Worm (Caenorhabditis elegans) whole organism, L1 larva: ENCODE measurements around the gene mnr-1.

Experiments used
- C04F5.9 ChIP-seq: sonication (generic microtip); optimal IDR thresholded peaks from 2 replicates; lab custom pipeline; 2016; ENCODE audit warnings: missing genetic modification characterization, missing compliant biosample characterization
- C16A3.4 ChIP-seq: fragments of 150-350 bp; optimal IDR thresholded peaks from 2 replicates; lab custom pipeline; 2014; ENCODE audit warnings: missing biosample characterization, missing genetic modification characterization
- C34B4.2 ChIP-seq: sonication (generic microtip); optimal IDR thresholded peaks from 2 replicates; lab custom pipeline; 2017; ENCODE audit warnings: mild to moderate bottlenecking, missing genetic modification characterization, missing compliant biosample characterization
- alr-1 ChIP-seq: fragments of 200-800 bp; sonication (Bioruptor generic); optimal IDR thresholded peaks from 2 replicates; lab custom pipeline; 2018; ENCODE audit warnings: borderline replicate concordance, mild to moderate bottlenecking, missing genetic modification characterization, missing compliant biosample characterization
- aly-2 ChIP-seq: fragments of 150-350 bp; optimal IDR thresholded peaks from 2 replicates; lab custom pipeline; 2014; ENCODE audit warnings: missing biosample characterization, missing genetic modification characterization
- ama-1 ChIP-seq: fragments of 150-350 bp; optimal IDR thresholded peaks from 2 replicates; lab custom pipeline; 2014
- blmp-1 ChIP-seq: fragments of 150-350 bp; optimal IDR thresholded peaks from 2 replicates; lab custom pipeline; 2014; ENCODE audit warnings: missing biosample characterization, missing genetic modification characterization
- ceh-82 ChIP-seq, 3 experiments: fragments of 150-350 bp in 1 of 3; sonication (generic microtip) in 2 of 3; optimal IDR thresholded peaks; 2 replicates each; lab custom pipeline; 2014 to 2017; ENCODE audit warnings: missing biosample characterization in 3 of 3, missing genetic modification characterization in 3 of 3
- ceh-88 ChIP-seq: fragments of 200-800 bp; sonication (Bioruptor generic); IDR thresholded peaks from 2 replicates; pipeline ENCODE4 v1.3.6; 2022; ENCODE audit warnings: missing genetic modification characterization, missing compliant biosample characterization
- ceh-90 ChIP-seq: sonication (generic microtip); optimal IDR thresholded peaks from 2 replicates; lab custom pipeline; 2016; ENCODE audit warnings: missing genetic modification characterization, missing compliant biosample characterization
- ces-1 ChIP-seq: fragments of 150-350 bp; optimal IDR thresholded peaks from 2 replicates; lab custom pipeline; 2014; ENCODE audit warnings: missing biosample characterization, missing genetic modification reagents, missing genetic modification characterization
- dpl-1 ChIP-seq, 3 experiments: fragments of 150-350 bp in 2 of 3; sonication (generic microtip) in 1 of 3; optimal IDR thresholded peaks; 2 replicates each; lab custom pipeline; 2014 to 2017; ENCODE audit warnings: missing biosample characterization in 3 of 3, missing genetic modification characterization in 3 of 3, missing genetic modification reagents in 3 of 3
- egl-13 ChIP-seq: sonication (generic microtip); optimal IDR thresholded peaks from 2 replicates; lab custom pipeline; 2016; ENCODE audit warnings: missing genotype, missing genetic modification reagents, missing genetic modification characterization, missing compliant biosample characterization
- fkh-10 ChIP-seq: sonication (generic microtip); optimal IDR thresholded peaks from 2 replicates; lab custom pipeline; 2017; ENCODE audit warnings: missing biosample characterization, missing genetic modification reagents, missing genetic modification characterization
- fkh-4 ChIP-seq: sonication (generic microtip); optimal IDR thresholded peaks from 2 replicates; lab custom pipeline; 2016; ENCODE audit warnings: missing compliant biosample characterization, missing genetic modification characterization, borderline replicate concordance
- fkh-8 ChIP-seq: sonication (generic microtip); optimal IDR thresholded peaks from 2 replicates; lab custom pipeline; 2016; ENCODE audit warnings: mild to moderate bottlenecking, missing genetic modification characterization, missing compliant biosample characterization
- hlh-4 ChIP-seq: sonication (generic microtip); optimal IDR thresholded peaks from 2 replicates; lab custom pipeline; 2016; ENCODE audit warnings: mild to moderate bottlenecking, missing genetic modification characterization, missing compliant biosample characterization
- irx-1 ChIP-seq: sonication (generic microtip); optimal IDR thresholded peaks from 2 replicates; lab custom pipeline; 2016; ENCODE audit warnings: missing genetic modification characterization, missing compliant biosample characterization
- jun-1 ChIP-seq: fragments of 150-350 bp; optimal IDR thresholded peaks from 2 replicates; lab custom pipeline; 2014; ENCODE audit warnings: missing biosample characterization, missing genetic modification reagents, missing genetic modification characterization
- lin-14 ChIP-seq: fragments of 200-800 bp; sonication (Bioruptor generic); optimal IDR thresholded peaks from 2 replicates; lab custom pipeline; 2018; ENCODE audit warnings: mild to moderate bottlenecking, missing genetic modification characterization, moderate library complexity, missing compliant biosample characterization
- lin-15B ChIP-seq: fragments of 150-350 bp; sonication (generic microtip); optimal IDR thresholded peaks from 3 replicates; lab custom pipeline; 2014; ENCODE audit warnings: missing biosample characterization, missing genetic modification characterization
- lin-35 ChIP-seq, 2 experiments: fragments of 150-350 bp; optimal IDR thresholded peaks; 2 replicates each; lab custom pipeline; 2014; ENCODE audit warnings: missing biosample characterization in 2 of 2, missing genetic modification characterization in 2 of 2, missing genetic modification reagents in 2 of 2
- mdl-1 ChIP-seq, 2 experiments: fragments of 150-350 bp; optimal IDR thresholded peaks; 2 replicates each; lab custom pipeline; 2014 to 2017; ENCODE audit warnings: missing biosample characterization in 2 of 2, missing genetic modification characterization in 2 of 2, inconsistent platforms in 1 of 2
- nhr-11 ChIP-seq: fragments of 150-350 bp; optimal IDR thresholded peaks from 2 replicates; lab custom pipeline; 2014; ENCODE audit warnings: missing biosample characterization, missing genetic modification characterization
- nhr-12 ChIP-seq: sonication (generic microtip); optimal IDR thresholded peaks from 2 replicates; lab custom pipeline; 2017; ENCODE audit warnings: missing biosample characterization, missing genetic modification characterization
- nhr-19 ChIP-seq: fragments of 200-800 bp; sonication (Bioruptor generic); conservative IDR thresholded peaks from 2 replicates; pipeline ENCODE4 v1.3.6; 2022; ENCODE audit warnings: missing genetic modification characterization, missing compliant biosample characterization
- nhr-20 ChIP-seq: sonication (generic microtip); optimal IDR thresholded peaks from 2 replicates; lab custom pipeline; 2016; ENCODE audit warnings: mild to moderate bottlenecking, missing genetic modification characterization, missing compliant biosample characterization
- nhr-47 ChIP-seq: sonication (generic microtip); optimal IDR thresholded peaks from 2 replicates; lab custom pipeline; 2016; ENCODE audit warnings: mild to moderate bottlenecking, missing genetic modification characterization, moderate library complexity, missing compliant biosample characterization
- nhr-71 ChIP-seq: sonication (generic microtip); optimal IDR thresholded peaks from 2 replicates; lab custom pipeline; 2016; ENCODE audit warnings: mild to moderate bottlenecking, missing genetic modification characterization, moderate library complexity, missing compliant biosample characterization
- nhr-76 ChIP-seq: sonication (generic microtip); optimal IDR thresholded peaks from 2 replicates; lab custom pipeline; 2017; ENCODE audit warnings: missing biosample characterization, missing genetic modification characterization
- nhr-84 ChIP-seq: sonication (generic microtip); optimal IDR thresholded peaks from 2 replicates; lab custom pipeline; 2017; ENCODE audit warnings: missing biosample characterization, missing genetic modification characterization
- nhr-85 ChIP-seq: sonication (generic microtip); peaks from one replicate; lab custom pipeline; 2016; ENCODE audit warnings: missing genetic modification characterization, inconsistent platforms, missing compliant biosample characterization
- nhr-90 ChIP-seq: sonication (generic microtip); optimal IDR thresholded peaks from 2 replicates; lab custom pipeline; 2016; ENCODE audit warnings: mild to moderate bottlenecking, missing genetic modification characterization, missing compliant biosample characterization; ENCODE audit not compliant: poor library complexity
- rnt-1 ChIP-seq: sonication (generic microtip); optimal IDR thresholded peaks from 2 replicates; lab custom pipeline; 2016; ENCODE audit warnings: mild to moderate bottlenecking, missing genetic modification characterization, moderate library complexity, missing compliant biosample characterization
- skn-1 ChIP-seq: fragments of 150-350 bp; optimal IDR thresholded peaks from 2 replicates; lab custom pipeline; 2014; ENCODE audit warnings: missing biosample characterization, missing genetic modification characterization
- snpc-4 ChIP-seq: fragments of 150-350 bp; optimal IDR thresholded peaks from 2 replicates; lab custom pipeline; 2014; ENCODE audit warnings: missing biosample characterization, missing genetic modification characterization
- sox-4 ChIP-seq: sonication (generic microtip); optimal IDR thresholded peaks from 2 replicates; lab custom pipeline; 2016; ENCODE audit warnings: missing genetic modification characterization, missing compliant biosample characterization
- unc-30 ChIP-seq: sonication (generic microtip); optimal IDR thresholded peaks from 2 replicates; lab custom pipeline; 2017; ENCODE audit warnings: missing biosample characterization, missing genetic modification characterization
- unc-86 ChIP-seq: sonication (generic microtip); optimal IDR thresholded peaks from 2 replicates; lab custom pipeline; 2016; ENCODE audit warnings: missing genetic modification characterization, missing compliant biosample characterization
- unc-98 ChIP-seq: fragments of 200-800 bp; sonication (Bioruptor generic); IDR thresholded peaks from 2 replicates; pipeline ENCODE4 v1.3.6; 2022; ENCODE audit warnings: missing genetic modification characterization, missing compliant biosample characterization
- vab-15 ChIP-seq: sonication (generic microtip); optimal IDR thresholded peaks from 2 replicates; lab custom pipeline; 2017; ENCODE audit warnings: missing genotype, mild to moderate bottlenecking, missing genetic modification characterization, missing compliant biosample characterization
- zag-1 ChIP-seq: fragments of 150-350 bp; optimal IDR thresholded peaks from 2 replicates; lab custom pipeline; 2014; ENCODE audit warnings: missing biosample characterization, missing genetic modification characterization
- zip-4 ChIP-seq: fragments of 200-800 bp; sonication (Bioruptor generic); optimal IDR thresholded peaks from 2 replicates; lab custom pipeline; 2018; ENCODE audit warnings: mild to moderate bottlenecking, missing genetic modification characterization, moderate library complexity, missing compliant biosample characterization
- ztf-4 ChIP-seq: fragments of 150-350 bp; optimal IDR thresholded peaks from 2 replicates; lab custom pipeline; 2014; ENCODE audit warnings: missing biosample characterization, missing genetic modification characterization

The mnr-1 gene

ce11 chrV:20682309-20682708, 27.9 kb downstream of the mnr-1 start:
- TF ChIP-seq C34B4.2 (tag; lab: Kevin White, UChicago) (no peak), C04F5.9 (tag; lab: Kevin White, UChicago) (no peak), blmp-1 (tag; lab: Kevin White, UChicago) (no peak), fkh-4 (tag; lab: Kevin White, UChicago) (no peak), dpl-1 (GFP tag; optimal IDR thresholded peaks at IDR 0.05; lab: Kevin White, UChicago) (no peak), C16A3.4 (no peak), unc-98 (GFP tag; lab: Robert Waterston, UW) (no peak), lin-35 (GFP tag; optimal IDR thresholded peaks at IDR 0.05; lab: Kevin White, UChicago) (no peak), ceh-90 (tag; lab: Kevin White, UChicago) (no peak), nhr-11 (tag; lab: Kevin White, UChicago) (no peak), sox-4 (tag; lab: Kevin White, UChicago) (no peak), fkh-10 (GFP tag; lab: Kevin White, UChicago) (no peak)

ce11 chrV:20685383-20685782, 30.9 kb downstream of the mnr-1 start, which contains the start of gene klf-2:
Gene klf-2, plus strand, starts transcription at chrV:20685683.
- no peak for TF ChIP-seq alr-1 (tag; lab: Kevin White, UChicago)
- TF ChIP-seq hlh-4 (tag; lab: Kevin White, UChicago), result no peak
- TF ChIP-seq fkh-8 (tag; lab: Kevin White, UChicago), result no peak
- no peak for TF ChIP-seq nhr-76
- no peak for TF ChIP-seq lin-15B (tag; lab: Kevin White, UChicago)
- TF ChIP-seq nhr-20 (tag; lab: Kevin White, UChicago), result no peak
- TF ChIP-seq nhr-84 (tag; lab: Kevin White, UChicago), result no peak
- no peak for TF ChIP-seq nhr-90
- no peak for TF ChIP-seq ces-1
- TF ChIP-seq rnt-1 (tag; lab: Kevin White, UChicago), result no peak

DNA sequence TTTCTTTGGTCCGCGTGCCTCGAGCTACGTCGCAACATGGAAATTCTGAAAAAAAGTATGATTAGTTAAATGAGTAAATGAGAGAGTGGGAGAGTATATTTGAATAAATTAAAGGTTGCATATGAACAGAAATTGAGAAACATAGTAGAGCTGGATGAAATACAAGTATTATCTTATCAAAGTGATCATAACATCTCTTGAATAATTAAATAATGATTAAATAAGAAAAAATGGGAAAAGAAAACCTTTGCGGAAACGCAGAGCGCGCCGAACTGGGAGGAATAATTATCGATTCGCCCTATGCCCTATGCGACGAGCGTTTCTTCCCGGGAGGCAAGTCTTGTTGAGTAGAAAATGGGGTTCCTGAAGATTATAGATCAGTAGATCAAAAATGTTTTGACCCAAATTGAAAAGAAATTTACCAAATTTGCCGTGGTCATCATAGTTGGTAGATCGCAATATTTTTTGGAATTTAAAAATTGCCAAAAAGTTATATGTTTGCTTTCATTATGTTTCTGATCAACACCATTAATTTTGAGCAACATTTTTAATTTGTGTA, 35.1 kb downstream of the mnr-1 start, which contains the start of gene F53F8.3:
Gene F53F8.3, minus strand, starts transcription at position 51 of the 559 bp plus-strand sequence.
- TF ChIP-seq nhr-12 (tag; lab: Kevin White, UChicago), result no peak
- TF ChIP-seq zag-1 (tag; lab: Kevin White, UChicago), result no peak
- TF ChIP-seq vab-15 (tag; lab: Kevin White, UChicago), result no peak
- no peak for TF ChIP-seq egl-13
- no peak for TF ChIP-seq aly-2 (tag; lab: Kevin White, UChicago)
- no peak for TF ChIP-seq fkh-8 (tag; lab: Kevin White, UChicago)
- TF ChIP-seq ama-1 (lab: Kevin White, UChicago), result no peak
- TF ChIP-seq nhr-47 (tag; lab: Kevin White, UChicago), result no peak
- no peak for TF ChIP-seq ceh-88
- no peak for TF ChIP-seq hlh-4 (tag; lab: Kevin White, UChicago)
- no peak for TF ChIP-seq ceh-82 (tag; optimal IDR thresholded peaks at IDR 0.05; lab: Kevin White, UChicago)

ce11 chrV:20691585-20691984, 37.1 kb downstream of the mnr-1 start, which contains the start of gene F53F8.4:
Gene F53F8.4, minus strand, starts transcription at chrV:20691685.
- no peak for TF ChIP-seq mdl-1 (tag; optimal IDR thresholded peaks at IDR 0.05; lab: Kevin White, UChicago)
- peak; percentile 65 for TF ChIP-seq nhr-85 (tag; lab: Kevin White, UChicago)

- TF ChIP-seq ceh-88, result no peak
- no peak for TF ChIP-seq snpc-4 (tag; lab: Kevin White, UChicago)
- no peak for TF ChIP-seq zip-4 (GFP tag; lab: Kevin White, UChicago)
- TF ChIP-seq jun-1 (tag; lab: Kevin White, UChicago), result no peak
- peak; percentile 56 for TF ChIP-seq nhr-71 (tag; lab: Kevin White, UChicago)
- TF ChIP-seq irx-1 (tag; lab: Kevin White, UChicago), result no peak
- peak; percentile 8 for TF ChIP-seq skn-1
- no peak for TF ChIP-seq unc-30
- peak; percentile 9; the same call in 1 of the 2 replicates for TF ChIP-seq nhr-19 (GFP tag; lab: Robert Waterston, UW)
- peak; percentile 70 for TF ChIP-seq nhr-20 (tag; lab: Kevin White, UChicago)
- peak; percentile 96 for TF ChIP-seq nhr-85 (tag; lab: Kevin White, UChicago)
- peak in 1 of 2 experiments; percentile 8 for TF ChIP-seq lin-35 (GFP tag; optimal IDR thresholded peaks at IDR 0.05; lab: Kevin White, UChicago)
- peak; percentile 57 for TF ChIP-seq blmp-1 (tag; lab: Kevin White, UChicago)
- no peak for TF ChIP-seq ztf-4
- TF ChIP-seq lin-14 (GFP tag; lab: Kevin White, UChicago), result peak; percentile 69
- peak in 1 of 2 experiments; percentile 25 for TF ChIP-seq mdl-1 (tag; optimal IDR thresholded peaks at IDR 0.05; lab: Kevin White, UChicago)
- TF ChIP-seq unc-86 (tag; lab: Kevin White, UChicago), result no peak
- peak; percentile 26 for TF ChIP-seq nhr-90
- TF ChIP-seq lin-15B (tag; lab: Kevin White, UChicago), result no peak
- TF ChIP-seq dpl-1 (GFP tag; optimal IDR thresholded peaks at IDR 0.05; lab: Kevin White, UChicago), result peak in 1 of 3 experiments; percentile 17
- TF ChIP-seq vab-15 (tag; lab: Kevin White, UChicago), result no peak
These were observed 38.5 kb downstream of the mnr-1 start for ce11 chrV:20692903-20693302.
